Fruit fly (Drosophila melanogaster): ENCODE data around the gene twe.

twe gene

dm6 chr2L:16275809-16276178 is 14.1 kb upstream of the twe start (continued):
- TF ChIP-seq net (GFP tag; optimal IDR thresholded peaks at IDR 0.05) (peak; percentile 32), CG10631 (GFP tag; optimal IDR thresholded peaks at IDR 0.05) (peak; percentile 50), CG9139 (GFP tag; optimal IDR thresholded peaks at IDR 0.05) (no peak), achi (GFP tag; optimal IDR thresholded peaks at IDR 0.05) (peak; percentile 43), Sox102F (GFP tag; optimal IDR thresholded peaks at IDR 0.05) (peak; percentile 49), CG1621 (tag; optimal IDR thresholded peaks at IDR 0.05) (peak; percentile 28), ss (GFP tag; optimal IDR thresholded peaks at IDR 0.05) (no peak), dsx (GFP tag; optimal IDR thresholded peaks at IDR 0.05; ENCODE audit: poor library complexity, severe bottlenecking) (peak; percentile 31), CG34406 (GFP tag; optimal IDR thresholded peaks at IDR 0.05) (peak; percentile 39), CG15336 (GFP tag; IDR thresholded peaks at IDR 0.05) (peak; percentile 79), pdm3 (GFP tag; optimal IDR thresholded peaks at IDR 0.05) (peak; percentile 48), Sox14 (GFP tag; optimal IDR thresholded peaks at IDR 0.05) (peak; percentile 23), CG3919 (GFP tag; optimal IDR thresholded peaks at IDR 0.05) (peak; percentile 27), Gug (GFP tag; IDR thresholded peaks at IDR 0.05) (peak; percentile 51; the same call in 1 of the 2 replicates), CG6163 (GFP tag; IDR thresholded peaks at IDR 0.05) (peak; percentile 83), Blimp-1 (GFP tag; optimal IDR thresholded peaks at IDR 0.05) (no peak), Ets21C (GFP tag; optimal IDR thresholded peaks at IDR 0.05) (no peak), CG10669 (GFP tag; optimal IDR thresholded peaks at IDR 0.05) (peak; percentile 43), Hr4 (GFP tag; optimal IDR thresholded peaks at IDR 0.05) (peak; percentile 90), Lpt (GFP tag; optimal IDR thresholded peaks at IDR 0.05) (peak; percentile 39), CG3032 (tag; optimal IDR thresholded peaks at IDR 0.05) (peak; percentile 15), CG6808 (GFP tag; optimal IDR thresholded peaks at IDR 0.05) (peak; percentile 18), lz (GFP tag; optimal IDR thresholded peaks at IDR 0.05) (peak; percentile 30), fkh (GFP tag; optimal IDR thresholded peaks at IDR 0.05) (no peak), acj6 (GFP tag; optimal IDR thresholded peaks at IDR 0.05) (peak; percentile 40), Ets96B (tag; optimal IDR thresholded peaks at IDR 0.05) (peak; percentile 62), CG7368 (GFP tag; optimal IDR thresholded peaks at IDR 0.05) (no peak), CG11294 (GFP tag; IDR thresholded peaks at IDR 0.05) (peak; percentile 59), cyc (GFP tag; optimal IDR thresholded peaks at IDR 0.05) (peak; percentile 11), CG8119 (GFP tag; IDR thresholded peaks at IDR 0.05) (peak; percentile 81; the same call in 2 of the 3 replicates), CG6854 (GFP tag; optimal IDR thresholded peaks at IDR 0.05) (no peak)

- TF ChIP-seq topi (GFP tag; optimal IDR thresholded peaks at IDR 0.05) (no peak), CG10669 (GFP tag; optimal IDR thresholded peaks at IDR 0.05) (no peak), CG32006 (GFP tag; optimal IDR thresholded peaks at IDR 0.05) (no peak), salr (GFP tag; optimal IDR thresholded peaks at IDR 0.05) (no peak), cyc (GFP tag; optimal IDR thresholded peaks at IDR 0.05) (no peak)
Observed at dm6 chr2L:16275177-16275808, 13.6 kb upstream of the twe start.

dm6 chr2L:16274100-16274499 is 12.4 kb upstream of the twe start:
- TF ChIP-seq esn (GFP tag; optimal IDR thresholded peaks at IDR 0.05) = peak; percentile 15
- TF ChIP-seq achi (GFP tag; optimal IDR thresholded peaks at IDR 0.05) = no peak
- TF ChIP-seq CG6276 (GFP tag; optimal IDR thresholded peaks at IDR 0.05) = peak; percentile 4
- no peak for TF ChIP-seq CG31627 (GFP tag; optimal IDR thresholded peaks at IDR 0.05)
- peak; percentile 41; the same call in 1 of the 3 replicates for TF ChIP-seq CG8119 (GFP tag; IDR thresholded peaks at IDR 0.05)
- peak; percentile 4 for TF ChIP-seq CG3919 (GFP tag; optimal IDR thresholded peaks at IDR 0.05)
- no peak for TF ChIP-seq CG11294 (GFP tag; IDR thresholded peaks at IDR 0.05)
- peak; percentile 83 for TF ChIP-seq svp (GFP tag)
- no peak for TF ChIP-seq cyc (GFP tag; optimal IDR thresholded peaks at IDR 0.05)
- TF ChIP-seq CG32006 (GFP tag; optimal IDR thresholded peaks at IDR 0.05) = peak; percentile 27
- TF ChIP-seq Sox15 (GFP tag; optimal IDR thresholded peaks at IDR 0.05) = no peak
- peak; percentile 40; the same call in 1 of the 3 replicates for TF ChIP-seq CG6163 (GFP tag; IDR thresholded peaks at IDR 0.05)
- no peak for TF ChIP-seq ss (GFP tag; optimal IDR thresholded peaks at IDR 0.05)
- TF ChIP-seq Sox14 (GFP tag; optimal IDR thresholded peaks at IDR 0.05) = no peak
- no peak for TF ChIP-seq CG4318 (GFP tag; optimal IDR thresholded peaks at IDR 0.05)
- peak; percentile 12 for TF ChIP-seq Lpt (GFP tag; optimal IDR thresholded peaks at IDR 0.05)
- peak; percentile 4 for TF ChIP-seq dac (GFP tag; optimal IDR thresholded peaks at IDR 0.05)
- TF ChIP-seq Met (GFP tag; optimal IDR thresholded peaks at IDR 0.05) = no peak
- peak; percentile 40 for TF ChIP-seq dsx (GFP tag; optimal IDR thresholded peaks at IDR 0.05; ENCODE audit: poor library complexity, severe bottlenecking)
- TF ChIP-seq eg (GFP tag; IDR thresholded peaks at IDR 0.05) = 0 out of 3 replicates have a peak, but pooled peaks have one; percentile 48
- no peak for TF ChIP-seq CG11762 (GFP tag; optimal IDR thresholded peaks at IDR 0.05; ENCODE audit: insufficient read depth)
- TF ChIP-seq CG1621 (tag; optimal IDR thresholded peaks at IDR 0.05) = no peak

Measured in whole organism, prepupa.